Fruit fly (Drosophila melanogaster) whole organism, pupa: Measurements from ENCODE around the gene mIF2.
A peak's percentile ranks its signal among the peaks of the same experiment; 100 is the strongest.

Experiments
- CG10348 ChIP-seq: fragments of 200-800 bp; sonication (Bioruptor generic); IDR thresholded peaks from 2 replicates; pipeline ENCODE4 v1.3.6; 2022; ENCODE audit warnings: missing biosample characterization, missing genetic modification characterization
- CG12605 ChIP-seq: fragments of 200-800 bp; sonication (Bioruptor generic); IDR thresholded peaks from 2 replicates; pipeline ENCODE4 v1.3.6; 2022; ENCODE audit warnings: missing biosample characterization, missing genetic modification characterization
- CG13204 ChIP-seq: fragments of 200-800 bp; sonication (Bioruptor generic); optimal IDR thresholded peaks from 2 replicates; lab custom pipeline; 2018; ENCODE audit warnings: missing biosample characterization, mild to moderate bottlenecking, missing genetic modification characterization, moderate library complexity
- CG14655 ChIP-seq: fragments of 200-800 bp; sonication (Bioruptor generic); optimal IDR thresholded peaks from 3 replicates; lab custom pipeline; 2017; ENCODE audit warnings: mild to moderate bottlenecking, missing biosample characterization, missing genetic modification reagents, missing genetic modification characterization
- CG15710 ChIP-seq: fragments of 200-800 bp; sonication (Bioruptor generic); optimal IDR thresholded peaks from 2 replicates; lab custom pipeline; 2018; ENCODE audit warnings: missing biosample characterization, mild to moderate bottlenecking, missing genetic modification characterization, moderate library complexity
- CG17806 ChIP-seq: fragments of 200-800 bp; sonication (Bioruptor generic); optimal IDR thresholded peaks from 2 replicates; lab custom pipeline; 2018; ENCODE audit warnings: missing biosample characterization, mild to moderate bottlenecking, missing genetic modification characterization, moderate library complexity
- CG32121 ChIP-seq: fragments of 200-800 bp; sonication (Bioruptor generic); IDR thresholded peaks from 2 replicates; pipeline ENCODE4 v1.3.6; 2022; ENCODE audit warnings: missing biosample characterization, missing genetic modification characterization
- CG34367 ChIP-seq: fragments of 200-800 bp; sonication (Bioruptor generic); optimal IDR thresholded peaks from 2 replicates; lab custom pipeline; 2018; ENCODE audit warnings: missing biosample characterization, mild to moderate bottlenecking, missing genetic modification characterization
- CG4496 ChIP-seq: fragments of 200-800 bp; sonication (Bioruptor generic); IDR thresholded peaks from 3 replicates; pipeline ENCODE4 v1.3.6; 2022; ENCODE audit warnings: missing biosample characterization, missing genetic modification characterization
- CG8159 ChIP-seq: fragments of 200-800 bp; sonication (Bioruptor generic); optimal IDR thresholded peaks from 3 replicates; lab custom pipeline; 2018; ENCODE audit warnings: missing biosample characterization, mild to moderate bottlenecking, missing genetic modification characterization, moderate library complexity
- CG8301 ChIP-seq: fragments of 200-800 bp; sonication (Bioruptor generic); optimal IDR thresholded peaks from 2 replicates; lab custom pipeline; 2018; ENCODE audit warnings: missing biosample characterization, mild to moderate bottlenecking, missing genetic modification characterization
- CG9948 ChIP-seq: fragments of 200-800 bp; sonication (Bioruptor generic); optimal IDR thresholded peaks from 2 replicates; lab custom pipeline; 2018; ENCODE audit warnings: missing biosample characterization, mild to moderate bottlenecking, missing genetic modification characterization, moderate library complexity
- D1 ChIP-seq: fragments of 200-800 bp; sonication (Bioruptor generic); optimal IDR thresholded peaks from 2 replicates; lab custom pipeline; 2018; ENCODE audit warnings: missing biosample characterization, mild to moderate bottlenecking, missing genetic modification characterization, moderate library complexity
- EcR ChIP-seq: fragments of 200-800 bp; sonication (Bioruptor generic); optimal IDR thresholded peaks from 3 replicates; lab custom pipeline; 2019; ENCODE audit warnings: missing biosample characterization, missing genetic modification characterization, mild to moderate bottlenecking, moderate library complexity, missing genetic modification reagents
- Ets98B ChIP-seq: fragments of 200-800 bp; sonication (Bioruptor generic); IDR thresholded peaks from 2 replicates; pipeline ENCODE4 v1.3.6; 2022; ENCODE audit warnings: missing biosample characterization, missing genetic modification characterization
- Pif1A ChIP-seq: fragments of 200-800 bp; sonication (Bioruptor generic); optimal IDR thresholded peaks from 3 replicates; lab custom pipeline; 2016; ENCODE audit warnings: missing biosample characterization, missing genetic modification characterization
- Pif1B ChIP-seq: fragments of 200-800 bp; sonication (Bioruptor generic); optimal IDR thresholded peaks from 3 replicates; lab custom pipeline; 2016; ENCODE audit warnings: missing biosample characterization, missing genetic modification characterization
- Snoo ChIP-seq: fragments of 200-800 bp; sonication (Bioruptor generic); optimal IDR thresholded peaks from 3 replicates; lab custom pipeline; 2017; ENCODE audit warnings: missing biosample characterization, mild to moderate bottlenecking, missing genetic modification characterization, inconsistent platforms
- fd96Ca ChIP-seq: fragments of 200-800 bp; sonication (Bioruptor generic); IDR thresholded peaks from 3 replicates; pipeline ENCODE4 v1.3.6; 2022; ENCODE audit warnings: missing biosample characterization, missing genetic modification characterization
- gl ChIP-seq: fragments of 200-800 bp; sonication (Bioruptor generic); optimal IDR thresholded peaks from 2 replicates; lab custom pipeline; 2018; ENCODE audit warnings: missing biosample characterization, mild to moderate bottlenecking, missing genetic modification characterization
- rn ChIP-seq: fragments of 200-800 bp; sonication (Bioruptor generic); IDR thresholded peaks from 2 replicates; pipeline ENCODE4 v1.3.6; 2022; ENCODE audit warnings: missing biosample characterization, missing genetic modification characterization

mIF2 gene

DNA sequence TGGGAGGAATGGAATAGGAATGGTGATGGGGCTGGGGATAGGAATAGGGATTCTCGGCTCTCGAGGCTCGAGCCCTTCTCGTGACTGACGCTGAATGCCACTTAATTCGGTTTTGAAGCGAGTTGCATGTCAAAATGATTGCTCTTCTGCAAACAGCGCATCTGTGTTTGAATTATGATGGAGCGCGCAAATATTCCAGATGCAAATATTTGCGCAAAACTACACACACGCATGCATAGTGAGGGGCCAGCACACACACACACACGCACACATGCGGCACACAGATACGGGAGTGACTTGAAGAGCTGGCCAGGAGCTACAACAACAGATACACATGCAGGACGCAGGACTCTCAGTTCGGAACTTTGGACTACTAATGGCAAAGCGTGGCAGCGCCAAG, 1.0 kb upstream of the mIF2 start:
- TF ChIP-seq Snoo (tag; lab: Kevin White, UChicago) = no peak
- TF ChIP-seq CG14655 (GFP tag; lab: Kevin White, UChicago) = no peak
- no peak for TF ChIP-seq CG8301 (tag; lab: Kevin White, UChicago)
- TF ChIP-seq CG4496 (GFP tag; lab: Robert Waterston, UW) = no peak
- no peak for TF ChIP-seq D1 (tag; lab: Kevin White, UChicago)
- TF ChIP-seq CG10348 (GFP tag; lab: Robert Waterston, UW) = no peak
- no peak for TF ChIP-seq CG13204
- no peak for TF ChIP-seq gl (tag; lab: Kevin White, UChicago)
- TF ChIP-seq CG34367 (tag; lab: Kevin White, UChicago) = no peak
- TF ChIP-seq Ets98B (GFP tag; lab: Robert Waterston, UW) = no peak
- TF ChIP-seq fd96Ca (GFP tag; lab: Robert Waterston, UW) = no peak

DNA sequence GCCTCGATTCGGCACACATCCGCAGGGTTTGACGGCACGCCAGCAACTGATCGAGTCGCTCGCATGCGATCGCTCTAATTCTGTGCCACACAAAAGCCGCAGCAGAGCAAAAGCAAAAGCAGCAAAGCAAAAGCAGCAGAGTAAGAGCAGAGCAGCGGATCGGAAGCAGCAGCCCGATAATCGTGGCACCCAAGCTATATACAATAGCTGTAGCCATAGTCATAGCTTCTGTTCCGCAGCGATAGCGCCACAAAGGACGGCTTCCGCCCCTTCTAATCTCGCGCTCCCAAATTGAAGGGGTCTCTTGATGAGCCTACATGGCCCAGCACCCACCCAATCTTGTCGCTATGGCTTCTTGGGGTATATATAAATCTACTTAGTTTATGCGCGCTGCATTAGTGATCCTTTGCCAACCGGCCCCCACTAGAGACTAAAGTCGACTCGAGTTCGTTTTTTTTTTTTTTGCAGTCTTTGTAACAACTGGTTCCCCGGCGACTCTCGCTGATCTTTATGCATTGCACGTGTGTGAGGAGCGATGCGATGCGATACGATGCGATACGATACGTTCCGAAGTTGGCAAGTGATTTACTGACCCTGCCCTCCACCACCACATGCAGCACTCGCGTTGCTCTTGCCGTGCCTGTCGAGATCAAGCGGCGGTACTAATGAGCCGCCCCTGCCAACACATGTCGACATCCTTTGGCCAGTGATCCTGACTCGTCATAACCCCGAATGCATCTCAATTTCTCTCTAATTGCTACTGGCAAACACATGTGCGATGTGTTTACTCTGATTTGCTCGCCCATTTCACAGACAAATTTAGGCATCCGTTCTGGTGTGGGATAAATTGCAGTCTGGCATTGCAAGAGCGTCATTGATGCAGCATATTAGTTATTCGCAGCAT, 4.1 kb downstream of the mIF2 start, which contains the start of gene Ppn:
Ppn (minus strand) TSS at position 51 of the 904 bp plus-strand sequence.
- no peak for TF ChIP-seq CG32121 (GFP tag; lab: Robert Waterston, UW)
- peak; percentile 56; the same call in 1 of the 3 replicates for TF ChIP-seq CG4496 (GFP tag; lab: Robert Waterston, UW)
- no peak for TF ChIP-seq CG14655 (GFP tag; lab: Kevin White, UChicago)
- 0 out of 3 replicates have a peak, but pooled peaks have one; percentile 17 for TF ChIP-seq fd96Ca (GFP tag; lab: Robert Waterston, UW)
- TF ChIP-seq Pif1B (GFP tag; lab: Kevin White, UChicago) = no peak
- TF ChIP-seq CG34367 (tag; lab: Kevin White, UChicago) = no peak
- TF ChIP-seq EcR (GFP tag; lab: Kevin White, UChicago) = peak; percentile 37
- TF ChIP-seq Snoo (tag; lab: Kevin White, UChicago) = no peak
- no peak for TF ChIP-seq Ets98B (GFP tag; lab: Robert Waterston, UW)
- TF ChIP-seq CG12605 (GFP tag; lab: Robert Waterston, UW) = no peak
- TF ChIP-seq CG9948 (tag; lab: Kevin White, UChicago) = no peak
- TF ChIP-seq CG15710 = no peak
- TF ChIP-seq CG8159 (tag; lab: Kevin White, UChicago) = no peak
- no peak for TF ChIP-seq CG17806 (tag; lab: Kevin White, UChicago)
- TF ChIP-seq CG8301 (tag; lab: Kevin White, UChicago) = no peak
- TF ChIP-seq D1 (tag; lab: Kevin White, UChicago) = no peak
- TF ChIP-seq CG10348 (GFP tag; lab: Robert Waterston, UW) = no peak
- TF ChIP-seq Pif1A = no peak
- peak; percentile 56 for TF ChIP-seq CG13204
- TF ChIP-seq rn = no peak
- TF ChIP-seq gl (tag; lab: Kevin White, UChicago) = no peak

- TF ChIP-seq EcR (GFP tag; lab: Kevin White, UChicago) (peak; percentile 55), CG12605 (GFP tag; lab: Robert Waterston, UW) (no peak)
These were observed 7.8 kb downstream of the mIF2 start for dm6 chr3R:28536794-28537193.

dm6 chr3R:28520401-28520800, 24.2 kb downstream of the mIF2 start, which contains the start of gene CG31051:
CG31051 (minus strand) TSS chr3R:28520515.
- TF ChIP-seq CG8159 (tag; lab: Kevin White, UChicago) (no peak), CG9948 (tag; lab: Kevin White, UChicago) (no peak), gl (tag; lab: Kevin White, UChicago) (no peak), CG14655 (GFP tag; lab: Kevin White, UChicago) (no peak)
